Fruit fly (Drosophila melanogaster): ENCODE results near the gene CtsL4.

DNA sequence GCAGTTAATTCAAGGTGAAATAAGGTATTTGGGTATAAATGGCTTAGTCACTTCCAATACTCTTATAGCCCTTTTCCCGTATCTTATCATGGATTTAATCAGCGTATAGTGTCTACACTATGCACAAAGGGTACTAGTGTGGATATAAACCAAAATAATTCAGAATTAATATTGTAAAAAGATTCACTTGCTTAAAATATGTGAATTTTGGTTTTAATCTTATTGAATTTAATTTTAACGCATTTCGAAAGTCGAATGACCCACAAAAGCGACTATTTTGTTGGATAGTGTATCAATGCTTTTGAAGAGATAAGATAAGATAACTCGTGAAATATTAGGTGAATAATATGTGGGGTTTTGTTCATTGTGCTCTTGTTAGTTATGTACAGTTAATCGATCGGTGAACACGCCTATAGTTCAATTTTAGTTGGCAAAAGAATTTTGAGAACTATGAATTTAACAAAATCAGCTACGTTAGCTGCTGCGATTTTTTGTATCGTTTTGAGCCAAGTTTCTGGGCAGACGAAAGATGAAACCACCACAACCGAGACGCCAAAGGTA is 25.6 kb upstream of the CtsL4 start, which contains the start of gene CG5096:
- TF ChIP-seq CG11902 (GFP tag; optimal IDR thresholded peaks at IDR 0.05) (peak; percentile 14), dac (GFP tag; optimal IDR thresholded peaks at IDR 0.05) (no peak), Lpt (GFP tag; optimal IDR thresholded peaks at IDR 0.05) (no peak), topi (GFP tag; optimal IDR thresholded peaks at IDR 0.05) (peak; percentile 76), CG1621 (tag; optimal IDR thresholded peaks at IDR 0.05) (no peak), OdsH (GFP tag; optimal IDR thresholded peaks at IDR 0.05) (peak; percentile 55), Eip75B (GFP tag; optimal IDR thresholded peaks at IDR 0.05) (peak; percentile 72), fd59A (GFP tag; optimal IDR thresholded peaks at IDR 0.05) (no peak), CG8119 (GFP tag; IDR thresholded peaks at IDR 0.05) (no peak; the same call in 1 of the 3 replicates), CG34406 (GFP tag; optimal IDR thresholded peaks at IDR 0.05) (peak; percentile 73), CG11294 (GFP tag; IDR thresholded peaks at IDR 0.05) (no peak), CG6163 (GFP tag; IDR thresholded peaks at IDR 0.05) (no peak), CG6854 (GFP tag; optimal IDR thresholded peaks at IDR 0.05) (no peak), Eip93F (GFP tag; optimal IDR thresholded peaks at IDR 0.05) (peak; percentile 81)

Measured in whole organism, prepupa.